Worm (Caenorhabditis elegans) whole organism, mixed stage, embryonic: ENCODE results near the gene msp-78.
A peak's percentile ranks its signal among the peaks of the same experiment; 100 is the strongest.

Experiments
- M03D4.4 ChIP-seq: sonication (generic microtip); optimal IDR thresholded peaks from 2 replicates; lab custom pipeline; 2017; ENCODE audit warnings: mild to moderate bottlenecking, missing genetic modification characterization, missing compliant biosample characterization
- blmp-1 ChIP-seq: fragments of 150-350 bp; optimal IDR thresholded peaks from 2 replicates; lab custom pipeline; 2014; ENCODE audit warnings: missing biosample characterization, missing genetic modification characterization
- ceh-39 ChIP-seq: fragments of 150-350 bp; optimal IDR thresholded peaks from 2 replicates; lab custom pipeline; 2014; ENCODE audit warnings: missing biosample characterization, missing genetic modification characterization
- ceh-43 ChIP-seq: fragments of 200-800 bp; sonication (Bioruptor generic); optimal IDR thresholded peaks from 2 replicates; lab custom pipeline; 2018; ENCODE audit warnings: mild to moderate bottlenecking, missing genetic modification characterization, moderate library complexity, missing compliant biosample characterization
- ceh-83 ChIP-seq: fragments of 200-800 bp; sonication (Bioruptor generic); optimal IDR thresholded peaks from 2 replicates; lab custom pipeline; 2018; ENCODE audit warnings: mild to moderate bottlenecking, missing genetic modification characterization, missing compliant biosample characterization
- ces-1 ChIP-seq: fragments of 150-350 bp; optimal IDR thresholded peaks from 2 replicates; lab custom pipeline; 2014; ENCODE audit warnings: missing biosample characterization, missing genetic modification reagents, missing genetic modification characterization
- cnd-1 ChIP-seq: fragments of 200-800 bp; sonication (Bioruptor generic); optimal IDR thresholded peaks from 2 replicates; lab custom pipeline; 2018; ENCODE audit warnings: mild to moderate bottlenecking, missing genetic modification characterization, missing compliant biosample characterization
- drap-1 ChIP-seq: fragments of 200-800 bp; sonication (Bioruptor generic); optimal IDR thresholded peaks from 3 replicates; lab custom pipeline; 2018; ENCODE audit warnings: mild to moderate bottlenecking, missing genetic modification characterization, missing compliant biosample characterization
- flh-1 ChIP-seq: fragments of 200-800 bp; sonication (Bioruptor generic); optimal IDR thresholded peaks from 2 replicates; lab custom pipeline; 2018; ENCODE audit warnings: mild to moderate bottlenecking, missing genetic modification characterization, moderate library complexity, missing compliant biosample characterization
- ham-2 ChIP-seq: fragments of 200-800 bp; sonication (Bioruptor generic); optimal IDR thresholded peaks from 2 replicates; lab custom pipeline; 2018; ENCODE audit warnings: mild to moderate bottlenecking, missing genetic modification characterization, missing compliant biosample characterization
- hlh-1 ChIP-seq: fragments of 150-350 bp; optimal IDR thresholded peaks from 2 replicates; lab custom pipeline; 2014; ENCODE audit warnings: missing biosample characterization, missing genetic modification reagents, missing genetic modification characterization
- lin-13 ChIP-seq: fragments of 150-350 bp; optimal IDR thresholded peaks from 2 replicates; lab custom pipeline; 2014; ENCODE audit warnings: missing biosample characterization, missing genetic modification characterization
- lin-32 ChIP-seq: fragments of 200-800 bp; sonication (Bioruptor generic); optimal IDR thresholded peaks from 2 replicates; lab custom pipeline; 2018; ENCODE audit warnings: mild to moderate bottlenecking, missing genetic modification characterization, missing compliant biosample characterization
- mab-5 ChIP-seq: fragments of 150-350 bp; optimal IDR thresholded peaks from 2 replicates; lab custom pipeline; 2014; ENCODE audit warnings: missing biosample characterization, missing genetic modification characterization
- mep-1 ChIP-seq: fragments of 150-350 bp; optimal IDR thresholded peaks from 2 replicates; lab custom pipeline; 2017; ENCODE audit warnings: missing biosample characterization, missing genetic modification reagents, missing genetic modification characterization, inconsistent platforms
- mls-2 ChIP-seq: sonication (generic microtip); optimal IDR thresholded peaks from 2 replicates; lab custom pipeline; 2016; ENCODE audit warnings: mild to moderate bottlenecking, missing genetic modification characterization, moderate library complexity, missing compliant biosample characterization
- nhr-12 ChIP-seq: fragments of 150-350 bp; optimal IDR thresholded peaks from 2 replicates; lab custom pipeline; 2014; ENCODE audit warnings: missing biosample characterization, missing genetic modification characterization
- nhr-2 ChIP-seq: fragments of 150-350 bp; optimal IDR thresholded peaks from 2 replicates; lab custom pipeline; 2014; ENCODE audit warnings: missing biosample characterization, missing genetic modification characterization
- nhr-237 ChIP-seq: fragments of 150-350 bp; optimal IDR thresholded peaks from 2 replicates; lab custom pipeline; 2014; ENCODE audit warnings: missing biosample characterization, missing genetic modification characterization
- nhr-28 ChIP-seq: fragments of 150-350 bp; optimal IDR thresholded peaks from 2 replicates; lab custom pipeline; 2014; ENCODE audit warnings: missing biosample characterization, missing genetic modification characterization
- nhr-76 ChIP-seq: sonication (generic microtip); optimal IDR thresholded peaks from 2 replicates; lab custom pipeline; 2017; ENCODE audit warnings: missing biosample characterization, missing genetic modification characterization
- pha-4 ChIP-seq: fragments of 150-350 bp; optimal IDR thresholded peaks from 2 replicates; lab custom pipeline; 2018; ENCODE audit warnings: missing biosample characterization, missing genetic modification reagents, missing genetic modification characterization
- sem-2 ChIP-seq: fragments of 200-800 bp; sonication (Bioruptor generic); optimal IDR thresholded peaks from 2 replicates; lab custom pipeline; 2018; ENCODE audit warnings: mild to moderate bottlenecking, missing genetic modification characterization, missing compliant biosample characterization
- snpc-4 ChIP-seq: fragments of 150-350 bp; optimal IDR thresholded peaks from 2 replicates; lab custom pipeline; 2014; ENCODE audit warnings: missing biosample characterization, missing genetic modification characterization
- sptf-1 ChIP-seq: sonication (generic microtip); optimal IDR thresholded peaks from 2 replicates; lab custom pipeline; 2017; ENCODE audit warnings: mild to moderate bottlenecking, missing genetic modification characterization, moderate library complexity, missing compliant biosample characterization
- tbx-8 ChIP-seq: fragments of 200-800 bp; sonication (Bioruptor generic); optimal IDR thresholded peaks from 2 replicates; lab custom pipeline; 2018; ENCODE audit warnings: mild to moderate bottlenecking, missing genetic modification characterization, moderate library complexity, missing compliant biosample characterization
- unc-120 ChIP-seq: sonication (generic microtip); optimal IDR thresholded peaks from 2 replicates; lab custom pipeline; 2017; ENCODE audit warnings: missing genetic modification characterization, missing compliant biosample characterization; ENCODE audit not compliant: poor library complexity, severe bottlenecking
- unc-39 ChIP-seq: fragments of 150-350 bp; optimal IDR thresholded peaks from 2 replicates; lab custom pipeline; 2014; ENCODE audit warnings: missing biosample characterization, missing genetic modification characterization
- unc-62 ChIP-seq: fragments of 150-350 bp; optimal IDR thresholded peaks from 2 replicates; lab custom pipeline; 2014; ENCODE audit warnings: missing biosample characterization, missing genetic modification reagents, missing genetic modification characterization
- zip-8 ChIP-seq: fragments of 150-350 bp; optimal IDR thresholded peaks from 2 replicates; lab custom pipeline; 2014; ENCODE audit warnings: missing biosample characterization, missing genetic modification characterization
- ztf-11 ChIP-seq: fragments of 150-350 bp; optimal IDR thresholded peaks from 2 replicates; lab custom pipeline; 2014; ENCODE audit warnings: missing biosample characterization, missing genetic modification characterization

The msp-78 gene

ce11 chrIV:9799664-9800063, 29.8 kb downstream of the msp-78 start:
- no peak for TF ChIP-seq lin-13
- no peak for TF ChIP-seq nhr-2 (tag; lab: Kevin White, UChicago)
- no peak for TF ChIP-seq ztf-11 (tag; lab: Kevin White, UChicago)
- no peak for TF ChIP-seq nhr-28 (tag; lab: Kevin White, UChicago)
- TF ChIP-seq ceh-83 (GFP tag; lab: Kevin White, UChicago), result no peak
- TF ChIP-seq M03D4.4 (tag; lab: Kevin White, UChicago), result no peak
- no peak for TF ChIP-seq ces-1 (GFP tag; lab: Kevin White, UChicago)
- no peak for TF ChIP-seq mep-1 (tag; lab: Kevin White, UChicago)
- no peak for TF ChIP-seq nhr-237
- no peak for TF ChIP-seq unc-120 (tag; lab: Kevin White, UChicago)

DNA sequence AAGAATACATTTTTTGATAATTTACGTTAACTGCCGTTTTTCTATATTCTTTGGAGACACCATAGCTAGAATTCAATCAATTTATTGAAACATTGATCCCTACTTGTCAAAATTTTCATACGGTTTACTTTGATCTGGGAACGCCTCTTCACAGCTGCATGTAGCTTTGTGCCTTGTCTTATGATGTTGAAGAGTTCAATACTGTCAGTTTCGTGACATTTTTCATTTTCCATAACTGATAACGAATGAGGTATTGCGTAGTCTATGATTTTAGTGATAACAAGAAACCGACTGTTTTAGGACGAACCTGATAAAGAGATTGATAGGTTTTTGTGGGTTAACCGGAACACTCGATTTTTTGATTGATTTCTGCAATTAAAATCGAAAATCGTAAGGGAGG, 31.6 kb downstream of the msp-78 start:
- no peak for TF ChIP-seq snpc-4 (tag; lab: Kevin White, UChicago)
- TF ChIP-seq drap-1, result no peak
- TF ChIP-seq sptf-1, result no peak
- no peak for TF ChIP-seq lin-13
- TF ChIP-seq ces-1 (GFP tag; lab: Kevin White, UChicago), result no peak
- TF ChIP-seq ceh-83 (GFP tag; lab: Kevin White, UChicago), result no peak
- no peak for TF ChIP-seq M03D4.4 (tag; lab: Kevin White, UChicago)
- no peak for TF ChIP-seq sem-2 (GFP tag; lab: Kevin White, UChicago)

- no peak for TF ChIP-seq nhr-12 (tag; lab: Kevin White, UChicago)
- no peak for TF ChIP-seq flh-1
- TF ChIP-seq ceh-39, result no peak
- no peak for TF ChIP-seq nhr-2 (tag; lab: Kevin White, UChicago)
- TF ChIP-seq unc-39, result no peak
- no peak for TF ChIP-seq tbx-8 (GFP tag; lab: Kevin White, UChicago)
- no peak for TF ChIP-seq blmp-1 (tag; lab: Kevin White, UChicago)
- no peak for TF ChIP-seq M03D4.4 (tag; lab: Kevin White, UChicago)
- TF ChIP-seq ces-1 (GFP tag; lab: Kevin White, UChicago), result no peak
- no peak for TF ChIP-seq ham-2 (GFP tag; lab: Kevin White, UChicago)
- TF ChIP-seq lin-13, result no peak
- no peak for TF ChIP-seq pha-4 (tag; lab: Kevin White, UChicago)
- no peak for TF ChIP-seq mls-2
- TF ChIP-seq unc-62 (GFP tag; lab: Kevin White, UChicago), result no peak
- TF ChIP-seq snpc-4 (tag; lab: Kevin White, UChicago), result no peak
Measured at ce11 chrIV:9802711-9803110, 32.9 kb downstream of the msp-78 start, which contains the start of gene fat-3. Gene fat-3, plus strand, starts transcription at chrIV:9803023.

- peak; percentile 66 for TF ChIP-seq ces-1 (GFP tag; lab: Kevin White, UChicago)
- TF ChIP-seq mls-2, result no peak
- no peak for TF ChIP-seq nhr-2 (tag; lab: Kevin White, UChicago)
- peak; percentile 53 for TF ChIP-seq ceh-39
- TF ChIP-seq hlh-1 (tag; lab: Kevin White, UChicago), result no peak
- peak; percentile 52 for TF ChIP-seq unc-120 (tag; lab: Kevin White, UChicago)
- TF ChIP-seq drap-1, result no peak
- TF ChIP-seq ham-2 (GFP tag; lab: Kevin White, UChicago), result no peak
- no peak for TF ChIP-seq lin-32 (GFP tag; lab: Kevin White, UChicago)
- no peak for TF ChIP-seq nhr-237
- TF ChIP-seq blmp-1 (tag; lab: Kevin White, UChicago), result no peak
- no peak for TF ChIP-seq zip-8 (tag; lab: Kevin White, UChicago)
- no peak for TF ChIP-seq nhr-76 (tag; lab: Kevin White, UChicago)
- no peak for TF ChIP-seq nhr-28 (tag; lab: Kevin White, UChicago)
Measured at ce11 chrIV:9803544-9803943, 33.7 kb downstream of the msp-78 start.

DNA sequence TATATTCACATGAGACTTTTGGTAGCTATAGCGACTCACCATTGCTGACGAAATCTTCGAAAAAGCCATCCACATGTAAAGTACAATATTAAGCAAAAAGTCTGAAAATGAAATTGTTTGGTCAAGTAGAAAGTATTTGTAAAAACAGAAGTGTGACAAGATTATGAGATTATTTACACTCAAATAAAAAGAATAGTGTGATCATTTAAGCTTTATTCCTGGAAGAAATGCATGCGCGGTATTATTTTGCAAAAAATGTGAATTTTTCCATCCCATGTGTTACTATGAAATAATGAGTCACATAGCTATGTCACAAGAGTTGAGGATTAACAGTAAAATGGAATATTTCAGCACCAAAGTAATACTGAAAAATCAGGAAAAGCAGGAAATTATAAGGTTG, 40.8 kb downstream of the msp-78 start, which contains the start of gene dct-15:
Gene dct-15 (minus strand): TSS at position 101 of the 400 bp plus-strand sequence.
- TF ChIP-seq nhr-2 (tag; lab: Kevin White, UChicago), result no peak
- no peak for TF ChIP-seq nhr-12 (tag; lab: Kevin White, UChicago)
- no peak for TF ChIP-seq ceh-43
- no peak for TF ChIP-seq nhr-237
- no peak for TF ChIP-seq nhr-28 (tag; lab: Kevin White, UChicago)
- TF ChIP-seq mab-5 (tag; lab: Kevin White, UChicago), result no peak
- no peak for TF ChIP-seq cnd-1 (tag; lab: Kevin White, UChicago)
- no peak for TF ChIP-seq mep-1 (tag; lab: Kevin White, UChicago)
- no peak for TF ChIP-seq drap-1
- no peak for TF ChIP-seq ham-2 (GFP tag; lab: Kevin White, UChicago)
- no peak for TF ChIP-seq nhr-76 (tag; lab: Kevin White, UChicago)
